Worm (Caenorhabditis elegans) whole organism, mixed stage, embryonic: Measurements from ENCODE around the gene gcn-2.

Source experiments
- M03D4.4 ChIP-seq: sonication (generic microtip); optimal IDR thresholded peaks from 2 replicates; lab custom pipeline; 2017; ENCODE audit warnings: mild to moderate bottlenecking, missing genetic modification characterization, missing compliant biosample characterization
- bed-3 ChIP-seq: fragments of 200-800 bp; sonication (Bioruptor generic); optimal IDR thresholded peaks from 3 replicates; lab custom pipeline; 2018; ENCODE audit warnings: mild to moderate bottlenecking, missing genetic modification characterization, moderate library complexity, missing compliant biosample characterization
- blmp-1 ChIP-seq: fragments of 150-350 bp; optimal IDR thresholded peaks from 2 replicates; lab custom pipeline; 2014; ENCODE audit warnings: missing biosample characterization, missing genetic modification characterization
- ceh-39 ChIP-seq: fragments of 150-350 bp; optimal IDR thresholded peaks from 2 replicates; lab custom pipeline; 2014; ENCODE audit warnings: missing biosample characterization, missing genetic modification characterization
- ceh-43 ChIP-seq: fragments of 200-800 bp; sonication (Bioruptor generic); optimal IDR thresholded peaks from 2 replicates; lab custom pipeline; 2018; ENCODE audit warnings: mild to moderate bottlenecking, missing genetic modification characterization, moderate library complexity, missing compliant biosample characterization
- ceh-83 ChIP-seq: fragments of 200-800 bp; sonication (Bioruptor generic); optimal IDR thresholded peaks from 2 replicates; lab custom pipeline; 2018; ENCODE audit warnings: mild to moderate bottlenecking, missing genetic modification characterization, missing compliant biosample characterization
- ces-1 ChIP-seq: fragments of 150-350 bp; optimal IDR thresholded peaks from 2 replicates; lab custom pipeline; 2014; ENCODE audit warnings: missing biosample characterization, missing genetic modification reagents, missing genetic modification characterization
- cnd-1 ChIP-seq: fragments of 200-800 bp; sonication (Bioruptor generic); optimal IDR thresholded peaks from 2 replicates; lab custom pipeline; 2018; ENCODE audit warnings: mild to moderate bottlenecking, missing genetic modification characterization, missing compliant biosample characterization
- drap-1 ChIP-seq: fragments of 200-800 bp; sonication (Bioruptor generic); optimal IDR thresholded peaks from 3 replicates; lab custom pipeline; 2018; ENCODE audit warnings: mild to moderate bottlenecking, missing genetic modification characterization, missing compliant biosample characterization
- elt-1 ChIP-seq: sonication (generic microtip); optimal IDR thresholded peaks from 2 replicates; lab custom pipeline; 2017; ENCODE audit warnings: missing genetic modification characterization, mild to moderate bottlenecking, missing compliant biosample characterization, antibody characterized with exemption, moderate library complexity, borderline replicate concordance; ENCODE audit not compliant: insufficient read depth
- elt-3 ChIP-seq: fragments of 150-350 bp; optimal IDR thresholded peaks from 2 replicates; lab custom pipeline; 2014; ENCODE audit warnings: missing biosample characterization, missing genetic modification characterization
- flh-1 ChIP-seq: fragments of 200-800 bp; sonication (Bioruptor generic); optimal IDR thresholded peaks from 2 replicates; lab custom pipeline; 2018; ENCODE audit warnings: mild to moderate bottlenecking, missing genetic modification characterization, moderate library complexity, missing compliant biosample characterization
- ham-2 ChIP-seq: fragments of 200-800 bp; sonication (Bioruptor generic); optimal IDR thresholded peaks from 2 replicates; lab custom pipeline; 2018; ENCODE audit warnings: mild to moderate bottlenecking, missing genetic modification characterization, missing compliant biosample characterization
- hlh-1 ChIP-seq: fragments of 150-350 bp; optimal IDR thresholded peaks from 2 replicates; lab custom pipeline; 2014; ENCODE audit warnings: missing biosample characterization, missing genetic modification reagents, missing genetic modification characterization
- lin-13 ChIP-seq: fragments of 150-350 bp; optimal IDR thresholded peaks from 2 replicates; lab custom pipeline; 2014; ENCODE audit warnings: missing biosample characterization, missing genetic modification characterization
- lin-32 ChIP-seq: fragments of 200-800 bp; sonication (Bioruptor generic); optimal IDR thresholded peaks from 2 replicates; lab custom pipeline; 2018; ENCODE audit warnings: mild to moderate bottlenecking, missing genetic modification characterization, missing compliant biosample characterization
- mep-1 ChIP-seq: fragments of 150-350 bp; optimal IDR thresholded peaks from 2 replicates; lab custom pipeline; 2017; ENCODE audit warnings: missing biosample characterization, missing genetic modification reagents, missing genetic modification characterization, inconsistent platforms
- mls-2 ChIP-seq: sonication (generic microtip); optimal IDR thresholded peaks from 2 replicates; lab custom pipeline; 2016; ENCODE audit warnings: mild to moderate bottlenecking, missing genetic modification characterization, moderate library complexity, missing compliant biosample characterization
- nhr-12 ChIP-seq: fragments of 150-350 bp; optimal IDR thresholded peaks from 2 replicates; lab custom pipeline; 2014; ENCODE audit warnings: missing biosample characterization, missing genetic modification characterization
- nhr-237 ChIP-seq: fragments of 150-350 bp; optimal IDR thresholded peaks from 2 replicates; lab custom pipeline; 2014; ENCODE audit warnings: missing biosample characterization, missing genetic modification characterization
- nhr-28 ChIP-seq: fragments of 150-350 bp; optimal IDR thresholded peaks from 2 replicates; lab custom pipeline; 2014; ENCODE audit warnings: missing biosample characterization, missing genetic modification characterization
- nhr-76 ChIP-seq: sonication (generic microtip); optimal IDR thresholded peaks from 2 replicates; lab custom pipeline; 2017; ENCODE audit warnings: missing biosample characterization, missing genetic modification characterization
- pha-4 ChIP-seq: fragments of 150-350 bp; optimal IDR thresholded peaks from 2 replicates; lab custom pipeline; 2018; ENCODE audit warnings: missing biosample characterization, missing genetic modification reagents, missing genetic modification characterization
- sem-2 ChIP-seq: fragments of 200-800 bp; sonication (Bioruptor generic); optimal IDR thresholded peaks from 2 replicates; lab custom pipeline; 2018; ENCODE audit warnings: mild to moderate bottlenecking, missing genetic modification characterization, missing compliant biosample characterization
- snpc-4 ChIP-seq: fragments of 150-350 bp; optimal IDR thresholded peaks from 2 replicates; lab custom pipeline; 2014; ENCODE audit warnings: missing biosample characterization, missing genetic modification characterization
- sptf-1 ChIP-seq: sonication (generic microtip); optimal IDR thresholded peaks from 2 replicates; lab custom pipeline; 2017; ENCODE audit warnings: mild to moderate bottlenecking, missing genetic modification characterization, moderate library complexity, missing compliant biosample characterization
- tbx-8 ChIP-seq: fragments of 200-800 bp; sonication (Bioruptor generic); optimal IDR thresholded peaks from 2 replicates; lab custom pipeline; 2018; ENCODE audit warnings: mild to moderate bottlenecking, missing genetic modification characterization, moderate library complexity, missing compliant biosample characterization
- unc-120 ChIP-seq: sonication (generic microtip); optimal IDR thresholded peaks from 2 replicates; lab custom pipeline; 2017; ENCODE audit warnings: missing genetic modification characterization, missing compliant biosample characterization; ENCODE audit not compliant: poor library complexity, severe bottlenecking
- unc-39 ChIP-seq: fragments of 150-350 bp; optimal IDR thresholded peaks from 2 replicates; lab custom pipeline; 2014; ENCODE audit warnings: missing biosample characterization, missing genetic modification characterization
- unc-62 ChIP-seq: fragments of 150-350 bp; optimal IDR thresholded peaks from 2 replicates; lab custom pipeline; 2014; ENCODE audit warnings: missing biosample characterization, missing genetic modification reagents, missing genetic modification characterization
- zip-8 ChIP-seq: fragments of 150-350 bp; optimal IDR thresholded peaks from 2 replicates; lab custom pipeline; 2014; ENCODE audit warnings: missing biosample characterization, missing genetic modification characterization
- ztf-11 ChIP-seq: fragments of 150-350 bp; optimal IDR thresholded peaks from 2 replicates; lab custom pipeline; 2014; ENCODE audit warnings: missing biosample characterization, missing genetic modification characterization

gcn-2 gene

ce11 chrII:13129602-13130001, 45.6 kb downstream of the gcn-2 start, which contains the start of gene F29C12.6:
Gene F29C12.6, plus strand, starts transcription at chrII:13129902.
- TF ChIP-seq nhr-12 (tag; lab: Kevin White, UChicago), result no peak
- no peak for TF ChIP-seq sem-2 (GFP tag; lab: Kevin White, UChicago)
- TF ChIP-seq pha-4 (tag; lab: Kevin White, UChicago), result no peak
- no peak for TF ChIP-seq nhr-28 (tag; lab: Kevin White, UChicago)
- TF ChIP-seq nhr-237 (tag; lab: Kevin White, UChicago), result no peak
- TF ChIP-seq mep-1, result no peak
- no peak for TF ChIP-seq unc-62 (GFP tag; lab: Kevin White, UChicago)
- no peak for TF ChIP-seq blmp-1
- TF ChIP-seq zip-8, result no peak
- TF ChIP-seq elt-3 (tag; lab: Kevin White, UChicago), result no peak
- no peak for TF ChIP-seq nhr-76
- TF ChIP-seq unc-39 (tag; lab: Kevin White, UChicago), result no peak
- TF ChIP-seq ztf-11 (tag; lab: Kevin White, UChicago), result no peak
- no peak for TF ChIP-seq tbx-8
- TF ChIP-seq snpc-4, result no peak
- TF ChIP-seq mls-2 (tag; lab: Kevin White, UChicago), result no peak
- TF ChIP-seq unc-120 (tag; lab: Kevin White, UChicago), result no peak
- no peak for TF ChIP-seq ham-2 (GFP tag; lab: Kevin White, UChicago)
- no peak for TF ChIP-seq lin-13 (tag; lab: Kevin White, UChicago)
- TF ChIP-seq bed-3 (GFP tag; lab: Kevin White, UChicago), result no peak
- TF ChIP-seq, all 35 proteins: peak for 0

- TF ChIP-seq ceh-43 (GFP tag; lab: Kevin White, UChicago) (no peak), cnd-1 (tag; lab: Kevin White, UChicago) (no peak), nhr-28 (tag; lab: Kevin White, UChicago) (no peak), elt-3 (tag; lab: Kevin White, UChicago) (no peak), ham-2 (GFP tag; lab: Kevin White, UChicago) (no peak), nhr-76 (no peak), sem-2 (GFP tag; lab: Kevin White, UChicago) (no peak), blmp-1 (no peak), M03D4.4 (no peak), bed-3 (GFP tag; lab: Kevin White, UChicago) (no peak), ztf-11 (tag; lab: Kevin White, UChicago) (no peak), unc-39 (tag; lab: Kevin White, UChicago) (no peak), nhr-237 (tag; lab: Kevin White, UChicago) (no peak), sptf-1 (tag; lab: Kevin White, UChicago) (no peak), drap-1 (no peak), hlh-1 (no peak), ceh-39 (tag; lab: Kevin White, UChicago) (no peak), lin-13 (tag; lab: Kevin White, UChicago) (no peak), unc-62 (GFP tag; lab: Kevin White, UChicago) (no peak), elt-1 (tag; lab: Kevin White, UChicago) (no peak)
These were observed 46.6 kb downstream of the gcn-2 start for ce11 chrII:13130576-13130975.

- no peak for TF ChIP-seq M03D4.4
- TF ChIP-seq ztf-11 (tag; lab: Kevin White, UChicago), result no peak
- no peak for TF ChIP-seq mls-2 (tag; lab: Kevin White, UChicago)
- TF ChIP-seq sem-2 (GFP tag; lab: Kevin White, UChicago), result no peak
- no peak for TF ChIP-seq nhr-76
- TF ChIP-seq hlh-1, result no peak
- no peak for TF ChIP-seq ceh-43 (GFP tag; lab: Kevin White, UChicago)
- no peak for TF ChIP-seq flh-1 (GFP tag; lab: Kevin White, UChicago)
- no peak for TF ChIP-seq ceh-83 (GFP tag; lab: Kevin White, UChicago)
- no peak for TF ChIP-seq ces-1 (GFP tag; lab: Kevin White, UChicago)
- TF ChIP-seq unc-39 (tag; lab: Kevin White, UChicago), result no peak
- no peak for TF ChIP-seq bed-3 (GFP tag; lab: Kevin White, UChicago)
- TF ChIP-seq drap-1, result no peak
- no peak for TF ChIP-seq lin-32 (GFP tag; lab: Kevin White, UChicago)
- TF ChIP-seq ham-2 (GFP tag; lab: Kevin White, UChicago), result no peak
- no peak for TF ChIP-seq nhr-28 (tag; lab: Kevin White, UChicago)
These were observed 55.6 kb downstream of the gcn-2 start for ce11 chrII:13139573-13139972.
